Fruit fly (Drosophila melanogaster): ENCODE measurements around the gene sty.

The sty gene

dm6 chr3L:3411699-3412098 is 13.0 kb downstream of the sty start (continued):
- TF ChIP-seq Hmx (GFP tag; optimal IDR thresholded peaks at IDR 0.05) (no peak), CG15269 (tag; optimal IDR thresholded peaks at IDR 0.05) (peak; percentile 35), nmo (GFP tag; optimal IDR thresholded peaks at IDR 0.05) (peak; percentile 8), slbo (GFP tag; IDR thresholded peaks at IDR 0.05) (peak; percentile 51), mam (GFP tag; optimal IDR thresholded peaks at IDR 0.05) (peak; percentile 21), CG9215 (GFP tag; IDR thresholded peaks at IDR 0.05) (peak; percentile 38; the same call in 1 of the 2 replicates), phol (tag; optimal IDR thresholded peaks at IDR 0.05) (no peak), CG17385 (GFP tag; optimal IDR thresholded peaks at IDR 0.05) (peak; percentile 5), Kr (GFP tag; optimal IDR thresholded peaks at IDR 0.05) (no peak), Dfd (GFP tag; optimal IDR thresholded peaks at IDR 0.05) (no peak), Sox102F (GFP tag; optimal IDR thresholded peaks at IDR 0.05) (peak; percentile 41), Adf1 (GFP tag; IDR thresholded peaks at IDR 0.05) (no peak), unc-4 (GFP tag; IDR thresholded peaks at IDR 0.05; ENCODE audit: partially characterized antibody) (peak; percentile 57), grau (tag; optimal IDR thresholded peaks at IDR 0.05) (peak; percentile 52), CG10147 (GFP tag; optimal IDR thresholded peaks at IDR 0.05) (peak; percentile 64), Atf6 (GFP tag; IDR thresholded peaks at IDR 0.05) (peak; percentile 70; the same call in 1 of the 2 replicates), vnd (GFP tag; IDR thresholded peaks at IDR 0.05; ENCODE audit: partially characterized antibody) (no peak), lab (GFP tag; optimal IDR thresholded peaks at IDR 0.05) (peak; percentile 72), Doc3 (GFP tag; IDR thresholded peaks at IDR 0.05; ENCODE audit: partially characterized antibody) (peak; percentile 61; the same call in 2 of the 3 replicates), CG2712 (tag; optimal IDR thresholded peaks at IDR 0.05) (peak; percentile 1), tll (GFP tag; optimal IDR thresholded peaks at IDR 0.05) (no peak), CG10462 (GFP tag; optimal IDR thresholded peaks at IDR 0.05) (no peak), CG10209 (GFP tag; optimal IDR thresholded peaks at IDR 0.05) (peak; percentile 27), Hr51 (GFP tag; optimal IDR thresholded peaks at IDR 0.05) (peak in 1 of 2 experiments; percentile 66), CG9817 (tag; optimal IDR thresholded peaks at IDR 0.05) (peak; percentile 37), Xrp1 (GFP tag; IDR thresholded peaks at IDR 0.05) (peak; percentile 6; the same call in 1 of the 2 replicates), bcd (GFP tag; optimal IDR thresholded peaks at IDR 0.05) (peak; percentile 6), bab2 (GFP tag; optimal IDR thresholded peaks at IDR 0.05) (peak; percentile 12), hbn (GFP tag; IDR thresholded peaks at IDR 0.05; ENCODE audit: partially characterized antibody) (peak; percentile 59; the same call in 1 of the 2 replicates), MBD-R2 (GFP tag; IDR thresholded peaks at IDR 0.05) (peak; percentile 16; the same call in 1 of the 2 replicates), tgo (GFP tag; IDR thresholded peaks at IDR 0.05) (0 out of 3 replicates have a peak, but pooled peaks have one; percentile 29), Hmr (GFP tag; optimal IDR thresholded peaks at IDR 0.05) (peak; percentile 64), yki (optimal IDR thresholded peaks at IDR 0.05) (no peak), CG6791 (GFP tag; IDR thresholded peaks at IDR 0.05; ENCODE audit: partially characterized antibody) (no peak), CG7786 (GFP tag; optimal IDR thresholded peaks at IDR 0.05) (peak; percentile 41), caup (GFP tag; optimal IDR thresholded peaks at IDR 0.05; ENCODE audit: severe bottlenecking) (peak; percentile 42), Nf-YC (tag; optimal IDR thresholded peaks at IDR 0.05) (peak; percentile 16), CG13424 (tag; optimal IDR thresholded peaks at IDR 0.05) (peak; percentile 57), CG12769 (tag; optimal IDR thresholded peaks at IDR 0.05) (peak; percentile 24), zf30C (GFP tag; optimal IDR thresholded peaks at IDR 0.05) (no peak), esg (GFP tag; conservative IDR thresholded peaks at IDR 0.05) (0 out of 2 replicates have a peak, but pooled peaks have one; percentile 30), CG7839 (tag; optimal IDR thresholded peaks at IDR 0.05) (peak; percentile 30), CG3847 (GFP tag; IDR thresholded peaks at IDR 0.05) (peak; percentile 51; the same call in 1 of the 2 replicates), sna (GFP tag; IDR thresholded peaks at IDR 0.05; ENCODE audit: partially characterized antibody) (peak; percentile 31; the same call in 1 of the 2 replicates), eve (GFP tag; optimal IDR thresholded peaks at IDR 0.05) (peak in 1 of 2 experiments; percentile 62), CG9932 (GFP tag; IDR thresholded peaks at IDR 0.05) (peak; percentile 32; the same call in 1 of the 2 replicates), zen2 (GFP tag; IDR thresholded peaks at IDR 0.05; ENCODE audit: partially characterized antibody) (peak; percentile 47; the same call in 2 of the 3 replicates), CG12659 (GFP tag; optimal IDR thresholded peaks at IDR 0.05) (peak; percentile 38)
